Worm (Caenorhabditis elegans): ENCODE measurements around the gene grl-28.

Gene grl-28

DNA sequence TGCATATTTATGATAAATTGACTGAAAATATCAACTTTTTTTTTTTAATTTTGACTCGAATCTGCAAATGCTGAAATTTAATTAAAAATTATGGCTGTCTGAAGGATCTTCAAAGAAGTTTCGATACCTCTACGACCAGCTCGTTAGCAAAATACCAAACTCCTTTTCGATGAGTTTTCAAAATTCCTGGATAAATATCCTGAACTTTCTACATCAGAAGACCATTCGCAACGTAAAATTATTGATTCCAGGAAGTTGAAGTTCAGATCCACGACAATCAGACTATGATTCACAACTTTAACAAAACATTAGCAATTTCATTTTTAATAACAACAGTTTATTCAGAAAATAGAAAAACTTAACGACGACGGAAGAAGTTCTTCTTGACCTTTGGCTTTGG is 33.3 kb upstream of the grl-28 start (continued):
- TF ChIP-seq lir-1 (GFP tag; conservative IDR thresholded peaks at IDR 0.05) (no peak), madf-3 (GFP tag; IDR thresholded peaks at IDR 0.05) (no peak), nhr-80 (tag; optimal IDR thresholded peaks at IDR 0.05) (no peak), dpff-1 (tag; optimal IDR thresholded peaks at IDR 0.05) (no peak), mxl-1 (tag; optimal IDR thresholded peaks at IDR 0.05) (peak; percentile 21), D2030.7 (GFP tag; IDR thresholded peaks at IDR 0.05) (peak; percentile 88), hlh-12 (tag; optimal IDR thresholded peaks at IDR 0.05) (no peak), tbp1 (GFP tag; optimal IDR thresholded peaks at IDR 0.05) (peak; percentile 47), nhr-179 (tag; optimal IDR thresholded peaks at IDR 0.05) (no peak), ceh-58 (GFP tag; IDR thresholded peaks at IDR 0.05) (no peak), hmg-1.2 (GFP tag; IDR thresholded peaks at IDR 0.05) (no peak; the same call in 1 of the 2 replicates), egl-18 (GFP tag; IDR thresholded peaks at IDR 0.05) (no peak), B0019.2 (GFP tag; conservative IDR thresholded peaks at IDR 0.05) (no peak), tlf-1 (GFP tag; optimal IDR thresholded peaks at IDR 0.05) (peak; percentile 73), hmg-20 (GFP tag; IDR thresholded peaks at IDR 0.05) (0 out of 2 replicates have a peak, but pooled peaks have one; percentile 11), rcor-1 (GFP tag; IDR thresholded peaks at IDR 0.05) (peak; percentile 68), chd-7 (tag; optimal IDR thresholded peaks at IDR 0.05) (no peak), K11D2.4 (GFP tag; IDR thresholded peaks at IDR 0.05) (no peak), cebp-2 (GFP tag; IDR thresholded peaks at IDR 0.05) (0 out of 2 replicates have a peak, but pooled peaks have one; percentile 52), B0336.3 (GFP tag; IDR thresholded peaks at IDR 0.05) (peak; percentile 93), gei-17 (GFP tag; optimal IDR thresholded peaks at IDR 0.05) (no peak), nhr-120 (GFP tag; IDR thresholded peaks at IDR 0.05) (no peak), F33H1.4 (GFP tag; IDR thresholded peaks at IDR 0.05) (peak; percentile 54; the same call in 1 of the 2 replicates), Y56A3A.18 (GFP tag; IDR thresholded peaks at IDR 0.05) (no peak), aptf-3 (GFP tag; IDR thresholded peaks at IDR 0.05) (peak; percentile 81), unc-130 (GFP tag; optimal IDR thresholded peaks at IDR 0.05) (peak; percentile 90), T07F8.4 (tag; optimal IDR thresholded peaks at IDR 0.05) (no peak), athp-1 (tag; optimal IDR thresholded peaks at IDR 0.05) (peak; percentile 51), Y95B8A.8 (GFP tag; IDR thresholded peaks at IDR 0.05) (no peak), F22D6.2 (tag; optimal IDR thresholded peaks at IDR 0.05) (no peak), ceh-40 (GFP tag; IDR thresholded peaks at IDR 0.05) (no peak)

DNA sequence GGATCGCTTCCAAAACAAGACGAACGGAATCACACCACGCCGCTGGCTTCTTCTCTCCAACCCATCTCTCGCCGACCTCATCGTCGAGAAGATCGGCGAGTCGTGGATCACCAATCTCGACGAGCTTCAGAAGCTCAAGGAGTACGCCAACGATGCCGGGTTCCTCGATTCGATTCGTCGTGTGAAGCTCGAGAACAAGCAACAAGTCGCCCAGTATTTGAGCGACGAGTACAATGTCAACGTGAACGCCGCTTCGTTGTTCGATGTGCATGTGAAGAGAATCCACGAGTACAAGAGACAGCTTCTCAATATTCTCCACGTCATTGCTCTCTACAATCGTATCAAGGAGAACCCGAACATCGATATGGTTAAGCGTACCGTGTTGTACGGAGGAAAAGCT is 32.0 kb upstream of the grl-28 start:
- no peak for TF ChIP-seq B0261.1 (tag; optimal IDR thresholded peaks at IDR 0.05)

DNA sequence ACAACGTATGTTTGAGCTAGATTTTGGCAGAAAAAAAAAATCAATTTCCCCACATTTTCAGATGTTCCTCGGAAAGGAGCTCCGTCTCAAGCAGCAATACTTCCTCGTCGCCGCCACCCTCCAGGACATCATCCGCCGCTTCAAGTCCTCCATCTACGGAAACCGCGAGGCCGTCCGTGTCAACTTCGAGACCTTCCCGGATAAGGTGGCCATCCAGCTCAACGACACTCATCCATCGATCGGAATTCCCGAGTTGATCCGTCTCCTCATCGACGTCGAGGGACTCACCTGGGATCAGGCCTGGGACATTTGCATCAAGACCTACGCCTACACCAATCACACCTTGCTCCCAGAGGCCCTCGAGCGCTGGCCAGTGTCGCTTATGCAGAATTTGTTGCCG is 31.0 kb upstream of the grl-28 start:
- peak; percentile 59; the same call in 1 of the 2 replicates for TF ChIP-seq zfh-2 (GFP tag; conservative IDR thresholded peaks at IDR 0.05)
- TF ChIP-seq dox-1 (GFP tag; IDR thresholded peaks at IDR 0.05) = no peak

DNA sequence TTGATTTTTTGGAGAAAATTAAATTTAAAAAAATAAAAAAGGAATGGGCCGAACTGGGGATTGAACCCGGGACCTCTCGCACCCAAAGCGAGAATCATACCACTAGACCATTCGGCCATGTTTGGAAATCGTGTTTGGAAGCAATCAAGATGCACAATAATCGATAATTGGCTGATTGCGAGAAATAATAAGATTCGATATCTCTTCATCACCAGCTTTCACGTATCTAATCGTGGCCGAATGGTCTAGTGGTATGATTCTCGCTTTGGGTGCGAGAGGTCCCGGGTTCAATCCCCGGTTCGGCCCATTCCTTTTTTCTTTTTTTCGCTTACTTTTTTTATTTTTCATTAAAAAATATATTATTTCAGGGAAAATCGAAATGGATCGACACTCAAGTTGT is 30.4 kb upstream of the grl-28 start:
- TF ChIP-seq lin-40 (tag; optimal IDR thresholded peaks at IDR 0.05) (no peak), nhr-90 (tag; optimal IDR thresholded peaks at IDR 0.05) (no peak), egrh-3 (GFP tag; IDR thresholded peaks at IDR 0.05) (no peak), nfyb-1 (GFP tag; IDR thresholded peaks at IDR 0.05) (no peak), nfya-2 (GFP tag; IDR thresholded peaks at IDR 0.05) (0 out of 2 replicates have a peak, but pooled peaks have one; percentile 25), F39B2.1 (GFP tag; IDR thresholded peaks at IDR 0.05) (no peak), rpc-1 (optimal IDR thresholded peaks at IDR 0.05) (peak; percentile 58), rpc-1 (tag; optimal IDR thresholded peaks at IDR 0.05) (peak; percentile 76), attf-5 (GFP tag; optimal IDR thresholded peaks at IDR 0.05) (no peak), hmg-20 (GFP tag; IDR thresholded peaks at IDR 0.05) (no peak), pbrm-1 (GFP tag; IDR thresholded peaks at IDR 0.05) (peak; percentile 7; the same call in 1 of the 2 replicates), fkh-3 (tag; optimal IDR thresholded peaks at IDR 0.05) (no peak), C17E4.6 (GFP tag; IDR thresholded peaks at IDR 0.05) (no peak), ceh-100 (GFP tag; IDR thresholded peaks at IDR 0.05) (no peak), mcd-1 (GFP tag; IDR thresholded peaks at IDR 0.05) (no peak), dox-1 (GFP tag; IDR thresholded peaks at IDR 0.05) (no peak), snpc-1.1 (tag; optimal IDR thresholded peaks at IDR 0.05; ENCODE audit: insufficient read depth) (peak; percentile 18)

All from whole organism, young adult.